Fruit fly (Drosophila melanogaster) whole organism, embryonic: ENCODE measurements around the gene Pex10.

Source experiments
- Adf1 ChIP-seq: fragments of 200-800 bp; sonication (Bioruptor generic); IDR thresholded peaks from 2 replicates; pipeline ENCODE4 v1.3.6; 2022; ENCODE audit warnings: missing biosample characterization, missing genetic modification characterization
- Bgb ChIP-seq: fragments of 200-800 bp; sonication (Bioruptor generic); IDR thresholded peaks from 2 replicates; pipeline ENCODE4 v1.3.6; 2022; ENCODE audit warnings: missing biosample characterization, missing genetic modification characterization; ENCODE audit not compliant: partially characterized antibody
- CG10321 ChIP-seq: fragments of 200-800 bp; sonication (Bioruptor generic); IDR thresholded peaks from 2 replicates; pipeline ENCODE4 v1.3.6; 2022; ENCODE audit warnings: missing biosample characterization, missing genetic modification characterization
- CG10366 ChIP-seq: fragments of 200-800 bp; sonication (Bioruptor generic); IDR thresholded peaks from 2 replicates; pipeline ENCODE4 v1.3.6; 2022; ENCODE audit warnings: missing biosample characterization, missing genetic modification characterization
- CG10543 ChIP-seq: fragments of 200-800 bp; sonication (Bioruptor generic); optimal IDR thresholded peaks from 3 replicates; lab custom pipeline; 2017; ENCODE audit warnings: missing biosample characterization, mild to moderate bottlenecking, missing genetic modification characterization, moderate library complexity
- CG10979 ChIP-seq: fragments of 200-800 bp; sonication (Bioruptor generic); optimal IDR thresholded peaks from 2 replicates; lab custom pipeline; 2018; ENCODE audit warnings: missing biosample characterization, mild to moderate bottlenecking, missing genetic modification characterization, moderate library complexity
- CG11504 ChIP-seq: fragments of 200-800 bp; sonication (Bioruptor generic); optimal IDR thresholded peaks from 3 replicates; lab custom pipeline; 2019; ENCODE audit warnings: missing biosample characterization, mild to moderate bottlenecking, missing genetic modification characterization, moderate library complexity
- CG11723 ChIP-seq: fragments of 200-800 bp; sonication (Bioruptor generic); optimal IDR thresholded peaks from 2 replicates; lab custom pipeline; 2017; ENCODE audit warnings: missing biosample characterization, mild to moderate bottlenecking, missing genetic modification characterization
- CG12071 ChIP-seq: fragments of 200-800 bp; sonication (Bioruptor generic); optimal IDR thresholded peaks from 3 replicates; lab custom pipeline; 2018; ENCODE audit warnings: missing biosample characterization, mild to moderate bottlenecking, missing genetic modification characterization
- CG12659 ChIP-seq: fragments of 200-800 bp; sonication (Bioruptor generic); optimal IDR thresholded peaks from 3 replicates; lab custom pipeline; 2017; ENCODE audit warnings: mild to moderate bottlenecking, missing biosample characterization, missing genetic modification reagents, missing genetic modification characterization
- CG1602 ChIP-seq: fragments of 200-800 bp; sonication (Bioruptor generic); optimal IDR thresholded peaks from 3 replicates; lab custom pipeline; 2016; ENCODE audit warnings: missing biosample characterization, missing genetic modification characterization
- CG16813 ChIP-seq: fragments of 200-800 bp; sonication (Bioruptor generic); IDR thresholded peaks from 3 replicates; pipeline ENCODE4 v1.3.6; 2022; ENCODE audit warnings: missing biosample characterization, missing genetic modification characterization; ENCODE audit not compliant: partially characterized antibody
- CG17328 ChIP-seq: fragments of 200-800 bp; sonication (Bioruptor generic); IDR thresholded peaks from 2 replicates; pipeline ENCODE4 v1.3.6; 2022; ENCODE audit warnings: missing biosample characterization, missing genetic modification characterization
- CG2199 ChIP-seq: fragments of 200-800 bp; sonication (Bioruptor generic); IDR thresholded peaks from 3 replicates; pipeline ENCODE4 v1.3.6; 2022; ENCODE audit warnings: missing biosample characterization, missing genetic modification characterization
- CG30403 ChIP-seq: fragments of 200-800 bp; sonication (Bioruptor generic); optimal IDR thresholded peaks from 3 replicates; lab custom pipeline; 2016; ENCODE audit warnings: missing biosample characterization, missing genetic modification characterization
- CG32767 ChIP-seq: fragments of 200-800 bp; sonication (Bioruptor generic); IDR thresholded peaks from 2 replicates; pipeline ENCODE4 v1.3.6; 2022; ENCODE audit warnings: missing biosample characterization, missing genetic modification characterization
- CG4424 ChIP-seq: fragments of 200-800 bp; sonication (Bioruptor generic); optimal IDR thresholded peaks from 3 replicates; lab custom pipeline; 2016; ENCODE audit warnings: missing biosample characterization, missing genetic modification characterization
- CG4730 ChIP-seq: fragments of 200-800 bp; sonication (Bioruptor generic); IDR thresholded peaks from 2 replicates; pipeline ENCODE4 v1.3.6; 2022; ENCODE audit warnings: missing biosample characterization, missing genetic modification characterization
- CG6689 ChIP-seq: fragments of 200-800 bp; sonication (Bioruptor generic); IDR thresholded peaks from 2 replicates; pipeline ENCODE4 v1.3.6; 2022; ENCODE audit warnings: missing biosample characterization, missing genetic modification characterization
- CG6854 ChIP-seq: fragments of 200-800 bp; sonication (Bioruptor generic); optimal IDR thresholded peaks from 3 replicates; lab custom pipeline; 2017; ENCODE audit warnings: missing biosample characterization, mild to moderate bottlenecking, missing genetic modification characterization
- CG7271 ChIP-seq: fragments of 200-800 bp; sonication (Bioruptor generic); optimal IDR thresholded peaks from 2 replicates; lab custom pipeline; 2018; ENCODE audit warnings: missing biosample characterization, mild to moderate bottlenecking, missing genetic modification characterization, moderate library complexity
- CG8281 ChIP-seq: fragments of 200-800 bp; sonication (Bioruptor generic); optimal IDR thresholded peaks from 2 replicates; lab custom pipeline; 2018; ENCODE audit warnings: missing biosample characterization, mild to moderate bottlenecking, missing genetic modification characterization, moderate library complexity
- CG9609 ChIP-seq: fragments of 200-800 bp; sonication (Bioruptor generic); optimal IDR thresholded peaks from 3 replicates; lab custom pipeline; 2016; ENCODE audit warnings: missing biosample characterization, missing genetic modification characterization
- CG9727 ChIP-seq: fragments of 200-800 bp; sonication (Bioruptor generic); optimal IDR thresholded peaks from 3 replicates; lab custom pipeline; 2017; ENCODE audit warnings: missing biosample characterization, mild to moderate bottlenecking, missing genetic modification characterization
- CG9797 ChIP-seq: fragments of 200-800 bp; sonication (Bioruptor generic); optimal IDR thresholded peaks from 3 replicates; lab custom pipeline; 2018; ENCODE audit warnings: missing biosample characterization, mild to moderate bottlenecking, missing genetic modification characterization
- D19A ChIP-seq: fragments of 200-800 bp; optimal IDR thresholded peaks from 3 replicates; lab custom pipeline; 2019; ENCODE audit warnings: missing biosample characterization, mild to moderate bottlenecking, missing genetic modification characterization, moderate library complexity
- D19B ChIP-seq: fragments of 200-800 bp; sonication (Bioruptor generic); optimal IDR thresholded peaks from 2 replicates; lab custom pipeline; 2017; ENCODE audit warnings: missing biosample characterization, mild to moderate bottlenecking, missing genetic modification characterization
- Gsc ChIP-seq: fragments of 200-800 bp; sonication (Bioruptor generic); IDR thresholded peaks from 2 replicates; pipeline ENCODE4 v1.3.6; 2022; ENCODE audit warnings: missing biosample characterization, missing genetic modification characterization
- Hand ChIP-seq: fragments of 200-800 bp; sonication (Bioruptor generic); optimal IDR thresholded peaks from 2 replicates; lab custom pipeline; 2017; ENCODE audit warnings: mild to moderate bottlenecking, missing biosample characterization, missing genetic modification reagents, missing genetic modification characterization
- Hey ChIP-seq: fragments of 200-800 bp; sonication (Bioruptor generic); optimal IDR thresholded peaks from 3 replicates; lab custom pipeline; 2018; ENCODE audit warnings: missing biosample characterization, mild to moderate bottlenecking, missing genetic modification characterization
- Hmx ChIP-seq: fragments of 200-800 bp; sonication (Bioruptor generic); optimal IDR thresholded peaks from 2 replicates; lab custom pipeline; 2016; ENCODE audit warnings: missing biosample characterization, missing genetic modification characterization
- Hr78 ChIP-seq, 2 experiments: fragments of 200-800 bp in 1 of 2; fragments of >200 bp in 1 of 2; sonication (Bioruptor generic) in 1 of 2; optimal IDR thresholded peaks; 2 replicates each; lab custom pipeline; 2017 to 2019; ENCODE audit warnings: missing biosample characterization in 2 of 2, missing genetic modification characterization in 2 of 2, mild to moderate bottlenecking in 1 of 2, moderate library complexity in 1 of 2
- Jarid2 ChIP-seq: fragments of 200-800 bp; sonication (Bioruptor generic); optimal IDR thresholded peaks from 3 replicates; lab custom pipeline; 2017; ENCODE audit warnings: mild to moderate bottlenecking, missing biosample characterization, missing genetic modification reagents, missing genetic modification characterization
- Lpt ChIP-seq: fragments of >200 bp; optimal IDR thresholded peaks from 2 replicates; lab custom pipeline; 2018; ENCODE audit warnings: missing biosample characterization, missing genetic modification characterization
- MBD-R2 ChIP-seq: fragments of 200-800 bp; sonication (Bioruptor generic); IDR thresholded peaks from 2 replicates; pipeline ENCODE4 v1.3.6; 2022; ENCODE audit warnings: missing biosample characterization, missing genetic modification characterization
- Ssrp ChIP-seq: fragments of 200-800 bp; sonication (Bioruptor generic); optimal IDR thresholded peaks from 2 replicates; lab custom pipeline; 2018; ENCODE audit warnings: missing biosample characterization, mild to moderate bottlenecking, missing genetic modification characterization, moderate library complexity
- amos ChIP-seq: fragments of 200-800 bp; sonication (Bioruptor generic); IDR thresholded peaks from 2 replicates; pipeline ENCODE4 v1.3.6; 2022; ENCODE audit warnings: missing biosample characterization, missing genetic modification characterization; ENCODE audit not compliant: partially characterized antibody
- cato ChIP-seq: fragments of 200-800 bp; sonication (Bioruptor generic); optimal IDR thresholded peaks from 2 replicates; lab custom pipeline; 2016; ENCODE audit warnings: missing biosample characterization, missing genetic modification characterization, borderline replicate concordance
- dan ChIP-seq: fragments of 200-800 bp; sonication (Bioruptor generic); IDR thresholded peaks from 2 replicates; pipeline ENCODE4 v1.3.6; 2022; ENCODE audit warnings: missing biosample characterization, missing genetic modification characterization
- jing ChIP-seq: fragments of 200-800 bp; sonication (Bioruptor generic); optimal IDR thresholded peaks from 2 replicates; lab custom pipeline; 2018; ENCODE audit warnings: missing biosample characterization, mild to moderate bottlenecking, missing genetic modification characterization
- lab ChIP-seq: fragments of 200-800 bp; sonication (Bioruptor generic); optimal IDR thresholded peaks from 3 replicates; lab custom pipeline; 2017; ENCODE audit warnings: missing biosample characterization, missing genetic modification characterization, mild to moderate bottlenecking, moderate library complexity, missing genetic modification reagents
- maf-S ChIP-seq: fragments of 200-800 bp; sonication (Bioruptor generic); optimal IDR thresholded peaks from 2 replicates; lab custom pipeline; 2016; ENCODE audit warnings: missing biosample characterization, missing genetic modification characterization
- p53 ChIP-seq: fragments of 200-800 bp; sonication (Bioruptor generic); optimal IDR thresholded peaks from 2 replicates; lab custom pipeline; 2016; ENCODE audit warnings: missing biosample characterization, missing genetic modification characterization
- peb ChIP-seq: fragments of 200-800 bp; sonication (Bioruptor generic); IDR thresholded peaks from 2 replicates; pipeline ENCODE4 v1.3.6; 2022; ENCODE audit warnings: missing biosample characterization, missing genetic modification characterization
- pfk ChIP-seq: fragments of 200-800 bp; sonication (Bioruptor generic); optimal IDR thresholded peaks from 2 replicates; lab custom pipeline; 2018; ENCODE audit warnings: missing biosample characterization, mild to moderate bottlenecking, missing genetic modification characterization, moderate library complexity
- sd ChIP-seq: fragments of 200-800 bp; sonication (Bioruptor generic); optimal IDR thresholded peaks from 3 replicates; lab custom pipeline; 2018; ENCODE audit warnings: missing biosample characterization, mild to moderate bottlenecking, missing genetic modification characterization, moderate library complexity
- tx ChIP-seq: fragments of 200-800 bp; sonication (Bioruptor generic); optimal IDR thresholded peaks from 2 replicates; lab custom pipeline; 2016; ENCODE audit warnings: missing biosample characterization, missing genetic modification characterization
- unpg ChIP-seq: fragments of 200-800 bp; sonication (Bioruptor generic); optimal IDR thresholded peaks from 3 replicates; lab custom pipeline; 2018; ENCODE audit warnings: missing biosample characterization, mild to moderate bottlenecking, missing genetic modification characterization, moderate library complexity
- z ChIP-seq: fragments of 200-800 bp; sonication (Bioruptor generic); IDR thresholded peaks from 3 replicates; pipeline ENCODE4 v1.3.6; 2022; ENCODE audit warnings: missing biosample characterization, missing genetic modification characterization

Pex10 gene

DNA sequence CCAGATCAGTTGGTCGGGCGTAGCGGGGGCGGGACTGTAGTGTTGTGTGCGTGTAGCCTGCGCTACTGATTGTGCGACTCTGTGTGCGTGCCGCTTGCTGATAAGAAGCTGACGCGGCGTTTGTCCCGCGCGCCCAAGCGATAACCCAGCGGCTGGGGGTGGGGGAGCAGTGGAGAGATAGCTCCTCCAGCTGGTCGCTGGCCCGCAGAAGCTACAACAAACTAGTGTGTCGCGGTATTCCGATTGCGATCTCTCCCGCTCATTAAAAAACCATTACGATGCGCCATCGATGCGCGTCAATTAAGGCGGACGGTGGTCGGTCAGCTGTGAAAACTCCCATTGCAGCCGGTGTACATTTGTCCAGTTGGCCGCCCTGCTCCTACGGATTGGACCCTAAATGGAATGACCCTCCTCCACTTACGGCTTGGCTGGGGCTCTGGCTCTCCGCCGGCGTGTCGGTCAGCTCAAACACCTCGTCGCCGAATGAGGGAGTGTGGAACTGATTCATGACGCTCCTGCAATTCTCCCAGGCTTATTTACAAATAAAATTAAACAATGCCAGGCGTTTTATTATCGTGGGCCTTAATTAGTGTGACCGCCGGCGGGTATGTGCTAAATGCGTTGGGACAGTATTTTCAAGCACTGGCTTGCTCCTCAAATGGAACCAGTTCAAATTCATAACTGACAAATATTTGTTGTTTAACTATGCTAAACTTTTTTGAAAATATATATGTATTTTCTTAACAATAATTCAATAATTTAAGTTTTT lies 44.2 kb downstream of the Pex10 start, which contains the start of gene CG12104 (continued):
- TF ChIP-seq Jarid2 (GFP tag; lab: Kevin White, UChicago) (no peak), sd (tag; lab: Kevin White, UChicago) (no peak), CG11504 (tag; lab: Kevin White, UChicago) (no peak), CG9797 (peak; percentile 74), CG4730 (GFP tag; lab: Robert Waterston, UW) (no peak), CG6854 (GFP tag; lab: Kevin White, UChicago) (no peak), Hand (no peak), CG2199 (GFP tag; lab: Robert Waterston, UW) (peak; percentile 68; the same call in 1 of the 3 replicates), maf-S (GFP tag; lab: Kevin White, UChicago) (no peak), Ssrp (tag; lab: Kevin White, UChicago) (no peak), CG30403 (GFP tag; lab: Kevin White, UChicago) (no peak), CG10321 (no peak), D19A (tag; lab: Kevin White, UChicago) (no peak), pfk (GFP tag; lab: Kevin White, UChicago) (no peak), CG17328 (GFP tag; lab: Robert Waterston, UW) (0 out of 2 replicates have a peak, but pooled peaks have one; percentile 7), Bgb (peak; percentile 27; the same call in 1 of the 2 replicates), Hmx (GFP tag; lab: Kevin White, UChicago) (no peak), CG10366 (no peak), amos (GFP tag; lab: Robert Waterston, UW) (peak; percentile 35; the same call in 1 of the 2 replicates), CG1602 (GFP tag; lab: Kevin White, UChicago) (no peak), Adf1 (GFP tag; lab: Robert Waterston, UW) (peak; percentile 73), CG10979 (no peak), CG9609 (no peak), CG11723 (GFP tag; lab: Kevin White, UChicago) (no peak), Lpt (no peak), dan (GFP tag; lab: Robert Waterston, UW) (no peak), CG16813 (GFP tag; lab: Robert Waterston, UW) (no peak), MBD-R2 (GFP tag; lab: Robert Waterston, UW) (peak; percentile 75), Hr78 (GFP tag; optimal IDR thresholded peaks at IDR 0.05; lab: Kevin White, UChicago) (no peak), CG6689 (GFP tag; lab: Robert Waterston, UW) (0 out of 2 replicates have a peak, but pooled peaks have one; percentile 8), CG32767 (GFP tag; lab: Robert Waterston, UW) (no peak), tx (GFP tag; lab: Kevin White, UChicago) (no peak), CG12659 (GFP tag; lab: Kevin White, UChicago) (peak; percentile 47), CG8281 (no peak), CG12071 (GFP tag; lab: Kevin White, UChicago) (no peak), CG10543 (GFP tag; lab: Kevin White, UChicago) (peak; percentile 95), unpg (GFP tag; lab: Kevin White, UChicago) (no peak), cato (GFP tag; lab: Kevin White, UChicago) (no peak), lab (peak; percentile 42), z (GFP tag; lab: Robert Waterston, UW) (no peak), Gsc (no peak), CG9727 (GFP tag; lab: Kevin White, UChicago) (peak; percentile 42), jing (GFP tag; lab: Kevin White, UChicago) (no peak), peb (GFP tag; lab: Robert Waterston, UW) (no peak), Hey (no peak), p53 (GFP tag; lab: Kevin White, UChicago) (no peak), CG4424 (GFP tag; lab: Kevin White, UChicago) (no peak), D19B (GFP tag; lab: Kevin White, UChicago) (no peak), CG7271 (no peak)
